Worm (Caenorhabditis elegans) whole organism, L3 larva: Measurements from ENCODE around the gene str-134.

ENCODE experiments used
- ama-1 ChIP-seq: fragments of 150-350 bp; optimal IDR thresholded peaks from 2 replicates; lab custom pipeline; 2018
- nhr-76 ChIP-seq: fragments of 150-350 bp; sonication (generic microtip); optimal IDR thresholded peaks from 5 replicates; lab custom pipeline; 2014; ENCODE audit warnings: missing biosample characterization, missing genetic modification characterization
- snpc-4 ChIP-seq: fragments of 150-350 bp; optimal IDR thresholded peaks from 2 replicates; lab custom pipeline; 2014; ENCODE audit warnings: missing biosample characterization, missing genetic modification characterization

DNA sequence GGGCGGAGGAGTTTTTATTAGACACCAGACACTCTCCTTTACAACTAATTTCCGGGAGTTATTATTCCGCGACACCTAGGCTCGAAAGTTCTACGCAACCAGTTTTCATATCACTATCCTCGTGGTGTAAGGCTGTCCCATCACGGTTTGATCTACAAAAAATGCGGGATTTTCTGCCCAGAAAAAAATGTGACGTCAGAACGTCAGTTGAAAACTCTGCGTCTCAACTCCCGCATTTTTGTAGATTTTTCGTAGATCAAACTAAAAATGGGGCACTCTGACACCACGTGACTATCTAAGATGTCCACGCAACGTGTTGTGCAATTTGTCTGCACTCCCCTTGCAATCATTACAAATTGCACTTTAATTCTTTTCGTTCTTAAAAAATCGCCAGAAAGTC, 21.3 kb downstream of the str-134 start, which contains the start of gene str-238:
- TF ChIP-seq snpc-4 (no peak), ama-1 (lab: Kevin White, UChicago) (no peak), nhr-76 (tag; lab: Kevin White, UChicago) (no peak)
